Fruit fly (Drosophila melanogaster) whole organism, embryonic: ENCODE measurements around the gene CG17754.

Source experiments
- CG10366 ChIP-seq: fragments of 200-800 bp; sonication (Bioruptor generic); IDR thresholded peaks from 2 replicates; pipeline ENCODE4 v1.3.6; 2022; ENCODE audit warnings: missing biosample characterization, missing genetic modification characterization
- CG10979 ChIP-seq: fragments of 200-800 bp; sonication (Bioruptor generic); optimal IDR thresholded peaks from 2 replicates; lab custom pipeline; 2018; ENCODE audit warnings: missing biosample characterization, mild to moderate bottlenecking, missing genetic modification characterization, moderate library complexity
- CG12299 ChIP-seq: fragments of 200-800 bp; sonication (Bioruptor generic); optimal IDR thresholded peaks from 2 replicates; lab custom pipeline; 2018; ENCODE audit warnings: missing biosample characterization, mild to moderate bottlenecking, missing genetic modification characterization
- CG13775 ChIP-seq: fragments of 200-800 bp; sonication (Bioruptor generic); optimal IDR thresholded peaks from 3 replicates; lab custom pipeline; 2017; ENCODE audit warnings: missing biosample characterization, mild to moderate bottlenecking, missing genetic modification characterization
- CG15073 ChIP-seq: fragments of 200-800 bp; sonication (Bioruptor generic); optimal IDR thresholded peaks from 2 replicates; lab custom pipeline; 2016; ENCODE audit warnings: missing biosample characterization, missing genetic modification characterization
- CG1602 ChIP-seq: fragments of 200-800 bp; sonication (Bioruptor generic); optimal IDR thresholded peaks from 3 replicates; lab custom pipeline; 2016; ENCODE audit warnings: missing biosample characterization, missing genetic modification characterization
- CG1603 ChIP-seq: fragments of 200-800 bp; sonication (Bioruptor generic); optimal IDR thresholded peaks from 2 replicates; lab custom pipeline; 2019; ENCODE audit warnings: missing biosample characterization, mild to moderate bottlenecking, missing genetic modification characterization, moderate library complexity
- CG17361 ChIP-seq: fragments of 200-800 bp; sonication (Bioruptor generic); IDR thresholded peaks from 3 replicates; pipeline ENCODE4 v1.3.6; 2022; ENCODE audit warnings: missing biosample characterization, missing genetic modification characterization
- CG17912 ChIP-seq: fragments of 200-800 bp; sonication (Bioruptor generic); optimal IDR thresholded peaks from 2 replicates; lab custom pipeline; 2018; ENCODE audit warnings: missing biosample characterization, mild to moderate bottlenecking, missing genetic modification characterization
- CG30431 ChIP-seq: fragments of 200-800 bp; sonication (Bioruptor generic); optimal IDR thresholded peaks from 2 replicates; lab custom pipeline; 2017; ENCODE audit warnings: missing biosample characterization, missing genetic modification characterization
- CG3065 ChIP-seq: fragments of 200-800 bp; sonication (Bioruptor generic); optimal IDR thresholded peaks from 2 replicates; lab custom pipeline; 2016; ENCODE audit warnings: missing biosample characterization, missing genetic modification characterization
- CG3407 ChIP-seq: fragments of 200-800 bp; sonication (Bioruptor generic); optimal IDR thresholded peaks from 2 replicates; lab custom pipeline; 2018; ENCODE audit warnings: missing biosample characterization, mild to moderate bottlenecking, missing genetic modification characterization
- CG34224 ChIP-seq: fragments of 200-800 bp; sonication (Bioruptor generic); IDR thresholded peaks from 3 replicates; pipeline ENCODE4 v1.3.6; 2022; ENCODE audit warnings: missing biosample characterization, missing genetic modification characterization; ENCODE audit not compliant: partially characterized antibody
- CG3847 ChIP-seq: fragments of 200-800 bp; sonication (Bioruptor generic); IDR thresholded peaks from 2 replicates; pipeline ENCODE4 v1.3.6; 2022; ENCODE audit warnings: missing biosample characterization, missing genetic modification characterization
- CG3995 ChIP-seq: fragments of 200-800 bp; sonication (Bioruptor generic); optimal IDR thresholded peaks from 3 replicates; lab custom pipeline; 2016; ENCODE audit warnings: missing biosample characterization, missing genetic modification characterization
- CG42726 ChIP-seq: fragments of 200-800 bp; sonication (Bioruptor generic); IDR thresholded peaks from 2 replicates; pipeline ENCODE4 v1.3.6; 2022; ENCODE audit warnings: missing biosample characterization, missing genetic modification characterization; ENCODE audit not compliant: partially characterized antibody
- CG6254 ChIP-seq: fragments of 200-800 bp; sonication (Bioruptor generic); optimal IDR thresholded peaks from 3 replicates; lab custom pipeline; 2017; ENCODE audit warnings: mild to moderate bottlenecking, missing biosample characterization, missing genetic modification reagents, missing genetic modification characterization
- CG6272 ChIP-seq: fragments of 200-800 bp; sonication (Bioruptor generic); IDR thresholded peaks from 2 replicates; pipeline ENCODE4 v1.3.6; 2022; ENCODE audit warnings: missing biosample characterization, missing genetic modification characterization
- CG6689 ChIP-seq: fragments of 200-800 bp; sonication (Bioruptor generic); IDR thresholded peaks from 2 replicates; pipeline ENCODE4 v1.3.6; 2022; ENCODE audit warnings: missing biosample characterization, missing genetic modification characterization
- CG7839 ChIP-seq: fragments of 200-800 bp; sonication (Bioruptor generic); optimal IDR thresholded peaks from 3 replicates; lab custom pipeline; 2018; ENCODE audit warnings: missing biosample characterization, mild to moderate bottlenecking, missing genetic modification characterization, moderate library complexity
- CG7928 ChIP-seq: fragments of 200-800 bp; sonication (Bioruptor generic); optimal IDR thresholded peaks from 2 replicates; lab custom pipeline; 2017; ENCODE audit warnings: missing biosample characterization, mild to moderate bottlenecking, missing genetic modification characterization
- CG8089 ChIP-seq: fragments of 200-800 bp; sonication (Bioruptor generic); optimal IDR thresholded peaks from 3 replicates; lab custom pipeline; 2016; ENCODE audit warnings: missing biosample characterization, missing genetic modification characterization
- CG8765 ChIP-seq: fragments of 200-800 bp; sonication (Bioruptor generic); IDR thresholded peaks from 2 replicates; pipeline ENCODE4 v1.3.6; 2022; ENCODE audit warnings: missing biosample characterization, missing genetic modification characterization
- CG8944 ChIP-seq: fragments of 200-800 bp; sonication (Bioruptor generic); optimal IDR thresholded peaks from 3 replicates; lab custom pipeline; 2016; ENCODE audit warnings: missing biosample characterization, missing genetic modification characterization
- CG9609 ChIP-seq: fragments of 200-800 bp; sonication (Bioruptor generic); optimal IDR thresholded peaks from 3 replicates; lab custom pipeline; 2016; ENCODE audit warnings: missing biosample characterization, missing genetic modification characterization
- D ChIP-seq, 2 experiments: fragments of 200-800 bp in 1 of 2; fragments of >200 bp in 1 of 2; sonication (Bioruptor generic) in 1 of 2; optimal IDR thresholded peaks; 2 replicates in 1 of 2; 3 replicates in 1 of 2; lab custom pipeline; 2017; ENCODE audit warnings: mild to moderate bottlenecking in 1 of 2, missing biosample characterization in 1 of 2, missing genetic modification characterization in 1 of 2, missing genetic modification reagents in 1 of 2
- Dip2 ChIP-seq: fragments of 200-800 bp; sonication (Bioruptor generic); IDR thresholded peaks from 2 replicates; pipeline ENCODE4 v1.3.6; 2022; ENCODE audit warnings: missing biosample characterization, missing genetic modification characterization
- Dip3 ChIP-seq: fragments of 200-800 bp; sonication (Bioruptor generic); optimal IDR thresholded peaks from 3 replicates; lab custom pipeline; 2016; ENCODE audit warnings: missing biosample characterization, missing genetic modification characterization
- Doc3 ChIP-seq: fragments of 200-800 bp; sonication (Bioruptor generic); IDR thresholded peaks from 3 replicates; pipeline ENCODE4 v1.3.6; 2022; ENCODE audit warnings: missing biosample characterization, missing genetic modification characterization; ENCODE audit not compliant: partially characterized antibody
- Ets97D ChIP-seq: fragments of 200-800 bp; sonication (Bioruptor generic); optimal IDR thresholded peaks from 3 replicates; lab custom pipeline; 2016; ENCODE audit warnings: missing biosample characterization, missing genetic modification characterization
- HLH54F ChIP-seq: fragments of 200-800 bp; sonication (Bioruptor generic); optimal IDR thresholded peaks from 3 replicates; lab custom pipeline; 2016; ENCODE audit warnings: missing biosample characterization, missing genetic modification characterization
- HmgD ChIP-seq: fragments of 200-800 bp; sonication (Bioruptor generic); optimal IDR thresholded peaks from 3 replicates; lab custom pipeline; 2016; ENCODE audit warnings: missing biosample characterization, missing genetic modification characterization
- Hr78 ChIP-seq, 2 experiments: fragments of 200-800 bp in 1 of 2; fragments of >200 bp in 1 of 2; sonication (Bioruptor generic) in 1 of 2; optimal IDR thresholded peaks; 2 replicates each; lab custom pipeline; 2017 to 2019; ENCODE audit warnings: missing biosample characterization in 2 of 2, missing genetic modification characterization in 2 of 2, mild to moderate bottlenecking in 1 of 2, moderate library complexity in 1 of 2
- MTF-1 ChIP-seq: fragments of 200-800 bp; sonication (Bioruptor generic); optimal IDR thresholded peaks from 2 replicates; lab custom pipeline; 2018; ENCODE audit warnings: missing biosample characterization, mild to moderate bottlenecking, missing genetic modification characterization, borderline replicate concordance
- NFAT ChIP-seq: fragments of 200-800 bp; sonication (Bioruptor generic); IDR thresholded peaks from 2 replicates; pipeline ENCODE4 v1.3.6; 2022; ENCODE audit warnings: missing biosample characterization, missing genetic modification characterization
- ab ChIP-seq: fragments of 200-800 bp; sonication (Bioruptor generic); optimal IDR thresholded peaks from 2 replicates; lab custom pipeline; 2016; ENCODE audit warnings: missing biosample characterization, missing genetic modification characterization
- amos ChIP-seq: fragments of 200-800 bp; sonication (Bioruptor generic); IDR thresholded peaks from 2 replicates; pipeline ENCODE4 v1.3.6; 2022; ENCODE audit warnings: missing biosample characterization, missing genetic modification characterization; ENCODE audit not compliant: partially characterized antibody
- br ChIP-seq: fragments of >200 bp; optimal IDR thresholded peaks from 2 replicates; lab custom pipeline; 2017
- chn ChIP-seq: fragments of 200-800 bp; sonication (Bioruptor generic); optimal IDR thresholded peaks from 2 replicates; lab custom pipeline; 2016; ENCODE audit warnings: missing biosample characterization, missing genetic modification characterization
- gce ChIP-seq: fragments of 200-800 bp; sonication (Bioruptor generic); IDR thresholded peaks from 3 replicates; pipeline ENCODE4 v1.3.6; 2022; ENCODE audit warnings: missing biosample characterization, missing genetic modification characterization
- ham ChIP-seq: fragments of 200-800 bp; sonication (Bioruptor generic); IDR thresholded peaks from 2 replicates; pipeline ENCODE4 v1.3.6; 2022; ENCODE audit warnings: missing biosample characterization, missing genetic modification characterization
- jing ChIP-seq: fragments of 200-800 bp; sonication (Bioruptor generic); optimal IDR thresholded peaks from 2 replicates; lab custom pipeline; 2018; ENCODE audit warnings: missing biosample characterization, mild to moderate bottlenecking, missing genetic modification characterization
- mirr ChIP-seq: fragments of 200-800 bp; sonication (Bioruptor generic); optimal IDR thresholded peaks from 3 replicates; lab custom pipeline; 2018; ENCODE audit warnings: missing biosample characterization, mild to moderate bottlenecking, missing genetic modification characterization
- nmo ChIP-seq: fragments of 200-800 bp; sonication (Bioruptor generic); optimal IDR thresholded peaks from 2 replicates; lab custom pipeline; 2018; ENCODE audit warnings: missing biosample characterization, mild to moderate bottlenecking, missing genetic modification characterization, moderate library complexity
- otp ChIP-seq: fragments of 200-800 bp; sonication (Bioruptor generic); IDR thresholded peaks from 3 replicates; pipeline ENCODE4, ENCODE4 v1.3.6; 2022; ENCODE audit warnings: missing biosample characterization, missing genetic modification characterization
- sqz ChIP-seq: fragments of 200-800 bp; sonication (Bioruptor generic); optimal IDR thresholded peaks from 3 replicates; lab custom pipeline; 2018; ENCODE audit warnings: missing biosample characterization, mild to moderate bottlenecking, missing genetic modification characterization
- ssp ChIP-seq: fragments of 200-800 bp; sonication (Bioruptor generic); IDR thresholded peaks from 2 replicates; pipeline ENCODE4 v1.3.6; 2022; ENCODE audit warnings: missing biosample characterization, missing genetic modification characterization
- stwl ChIP-seq: fragments of 200-800 bp; sonication (Bioruptor generic); optimal IDR thresholded peaks from 3 replicates; lab custom pipeline; 2018; ENCODE audit warnings: missing biosample characterization, mild to moderate bottlenecking, missing genetic modification characterization, moderate library complexity
- tio ChIP-seq: fragments of 200-800 bp; sonication (Bioruptor generic); optimal IDR thresholded peaks from 2 replicates; lab custom pipeline; 2017; ENCODE audit warnings: missing biosample characterization, missing genetic modification characterization, inconsistent platforms
- vvl ChIP-seq: fragments of 200-800 bp; sonication (Bioruptor generic); IDR thresholded peaks from 2 replicates; pipeline ENCODE4 v1.3.6; 2022; ENCODE audit warnings: missing biosample characterization, missing genetic modification characterization
- zfh1 ChIP-seq: fragments of 200-800 bp; sonication (Bioruptor generic); IDR thresholded peaks from 3 replicates; pipeline ENCODE4 v1.3.6; 2022; ENCODE audit warnings: missing biosample characterization, missing genetic modification characterization

Gene CG17754

DNA sequence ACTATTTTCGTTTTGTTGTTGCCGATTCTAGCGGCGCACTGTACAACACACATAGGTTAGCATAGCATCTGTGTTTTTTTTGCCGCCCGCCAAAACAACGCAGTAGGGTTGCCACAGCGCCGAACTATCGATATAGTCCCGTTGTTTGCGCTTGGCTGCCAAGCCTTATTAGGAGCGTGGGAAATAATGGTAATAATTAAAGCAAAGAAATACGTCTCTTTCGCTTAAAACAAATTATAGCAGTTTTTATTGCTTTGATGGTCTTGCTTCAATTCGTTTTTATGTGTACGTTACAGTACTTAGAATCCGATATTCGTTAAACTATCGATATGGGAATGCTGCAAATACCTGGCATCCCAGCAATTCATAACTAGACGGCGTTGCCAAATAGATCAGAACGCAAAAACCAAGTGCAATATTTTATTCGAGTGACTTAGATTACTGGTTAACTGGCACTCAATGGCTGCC, 6.8 kb upstream of the CG17754 start, which contains the start of the genes mxc and Larp7 (continued):
- peak; percentile 8 for TF ChIP-seq CG12299 (tag; lab: Kevin White, UChicago)
- TF ChIP-seq HmgD (GFP tag; lab: Kevin White, UChicago): peak; percentile 51
- no peak for TF ChIP-seq CG3407 (GFP tag; lab: Kevin White, UChicago)
- no peak for TF ChIP-seq ab (GFP tag; lab: Kevin White, UChicago)
- peak; percentile 83 for TF ChIP-seq CG34224 (GFP tag; lab: Robert Waterston, UW)
- TF ChIP-seq Hr78 (GFP tag; optimal IDR thresholded peaks at IDR 0.05; lab: Kevin White, UChicago): no peak
- TF ChIP-seq CG3065 (GFP tag; lab: Kevin White, UChicago): no peak
- TF ChIP-seq jing (GFP tag; lab: Kevin White, UChicago): no peak
- TF ChIP-seq CG13775 (GFP tag; lab: Kevin White, UChicago): peak; percentile 61
- TF ChIP-seq CG10979 (tag; lab: Kevin White, UChicago): peak; percentile 27
- peak; percentile 42 for TF ChIP-seq CG8089 (GFP tag; lab: Kevin White, UChicago)
- peak; percentile 4 for TF ChIP-seq CG17912 (GFP tag; lab: Kevin White, UChicago)
- TF ChIP-seq CG7928 (GFP tag; lab: Kevin White, UChicago): no peak
- TF ChIP-seq HLH54F (GFP tag; lab: Kevin White, UChicago): peak; percentile 79
- TF ChIP-seq NFAT (GFP tag; lab: Robert Waterston, UW): no peak
- peak; percentile 68 for TF ChIP-seq Dip3 (GFP tag; lab: Kevin White, UChicago)
- no peak for TF ChIP-seq Dip2 (GFP tag; lab: Robert Waterston, UW)
- TF ChIP-seq CG15073 (GFP tag; lab: Kevin White, UChicago): no peak
- peak; percentile 64 for TF ChIP-seq CG8944 (GFP tag; lab: Kevin White, UChicago)
- TF ChIP-seq CG8765 (GFP tag; lab: Robert Waterston, UW): no peak
- peak; percentile 64 for TF ChIP-seq Ets97D (GFP tag; lab: Kevin White, UChicago)
- TF ChIP-seq CG1602: peak; percentile 34
- TF ChIP-seq CG6689 (GFP tag; lab: Robert Waterston, UW): peak; percentile 57; the same call in 1 of the 2 replicates
- TF ChIP-seq CG7839 (tag; lab: Kevin White, UChicago): no peak
- no peak for TF ChIP-seq CG30431 (GFP tag; lab: Kevin White, UChicago)
- TF ChIP-seq tio (GFP tag; lab: Kevin White, UChicago): no peak
- no peak for TF ChIP-seq sqz (GFP tag; lab: Kevin White, UChicago)
- peak; percentile 85 for TF ChIP-seq CG3847
- TF ChIP-seq CG1603 (tag; lab: Kevin White, UChicago): no peak
- TF ChIP-seq nmo (GFP tag; lab: Kevin White, UChicago): peak; percentile 73
- TF ChIP-seq otp (GFP tag; lab: Robert Waterston, UW): no peak
- no peak for TF ChIP-seq br
- peak; percentile 38; the same call in 1 of the 2 replicates for TF ChIP-seq CG10366 (GFP tag; lab: Robert Waterston, UW)
- TF ChIP-seq stwl (tag; lab: Kevin White, UChicago): peak; percentile 60
- TF ChIP-seq ham: no peak
- TF ChIP-seq CG3995 (GFP tag; lab: Kevin White, UChicago): peak; percentile 11
- peak; percentile 71 for TF ChIP-seq amos
- no peak for TF ChIP-seq CG6254
- TF ChIP-seq CG17361 (GFP tag; lab: Robert Waterston, UW): no peak; the same call in 1 of the 3 replicates
- no peak for TF ChIP-seq zfh1
- TF ChIP-seq chn (GFP tag; lab: Kevin White, UChicago): peak; percentile 49
- TF ChIP-seq CG6272 (GFP tag; lab: Robert Waterston, UW): peak; percentile 59
- peak; percentile 21; the same call in 1 of the 2 replicates for TF ChIP-seq vvl (GFP tag; lab: Robert Waterston, UW)
- TF ChIP-seq CG42726 (GFP tag; lab: Robert Waterston, UW): no peak
- TF ChIP-seq mirr (GFP tag; lab: Kevin White, UChicago): no peak
- TF ChIP-seq MTF-1 (GFP tag; lab: Kevin White, UChicago): no peak
- no peak for TF ChIP-seq D (optimal IDR thresholded peaks at IDR 0.05; lab: Kevin White, UChicago)
- no peak for TF ChIP-seq D (GFP tag; optimal IDR thresholded peaks at IDR 0.05; lab: Kevin White, UChicago)
- TF ChIP-seq Doc3 (GFP tag; lab: Robert Waterston, UW): peak; percentile 82
- peak; percentile 76 for TF ChIP-seq CG9609
- TF ChIP-seq gce (GFP tag; lab: Robert Waterston, UW): no peak
- peak; percentile 55 for TF ChIP-seq ssp (GFP tag; lab: Robert Waterston, UW)
